Worm (Caenorhabditis elegans) whole organism, young adult: ENCODE results near the gene F35G2.1.

ENCODE experiments used
- B0019.2 ChIP-seq: fragments of 200-800 bp; sonication (Bioruptor generic); conservative IDR thresholded peaks from 2 replicates; pipeline ENCODE4 v1.3.6; 2022; ENCODE audit warnings: missing genetic modification reagents, missing genetic modification characterization, missing compliant biosample characterization
- B0336.3 ChIP-seq: fragments of 200-800 bp; sonication (Bioruptor generic); IDR thresholded peaks from 2 replicates; pipeline ENCODE4 v1.3.6; 2022; ENCODE audit warnings: missing genetic modification characterization, missing compliant biosample characterization
- C06A6.2 ChIP-seq: fragments of 200-800 bp; sonication (Bioruptor generic); conservative IDR thresholded peaks from 2 replicates; pipeline ENCODE4 v1.3.6; 2022; ENCODE audit warnings: missing genetic modification characterization, missing compliant biosample characterization
- D2030.7 ChIP-seq: fragments of 200-800 bp; sonication (Bioruptor generic); IDR thresholded peaks from 2 replicates; pipeline ENCODE4 v1.3.6; 2022; ENCODE audit warnings: missing genetic modification reagents, missing genetic modification characterization, missing compliant biosample characterization
- F22D6.2 ChIP-seq: sonication (generic microtip); optimal IDR thresholded peaks from 2 replicates; lab custom pipeline; 2016; ENCODE audit warnings: mild to moderate bottlenecking, missing genetic modification characterization, missing compliant biosample characterization
- F23B12.7 ChIP-seq: sonication (generic microtip); optimal IDR thresholded peaks from 2 replicates; lab custom pipeline; 2017; ENCODE audit warnings: missing genetic modification characterization, mild to moderate bottlenecking, missing compliant biosample characterization, antibody characterized with exemption, moderate library complexity; ENCODE audit not compliant: insufficient read depth
- F37B4.10 ChIP-seq: fragments of 200-800 bp; sonication (Bioruptor generic); IDR thresholded peaks from 2 replicates; pipeline ENCODE4 v1.3.6; 2022; ENCODE audit warnings: missing genetic modification characterization, missing compliant biosample characterization
- K11D2.4 ChIP-seq: fragments of 200-800 bp; sonication (Bioruptor generic); IDR thresholded peaks from 2 replicates; pipeline ENCODE4 v1.3.6; 2022; ENCODE audit warnings: missing genetic modification reagents, missing genetic modification characterization, missing compliant biosample characterization
- T07F8.4 ChIP-seq: sonication (generic microtip); optimal IDR thresholded peaks from 2 replicates; lab custom pipeline; 2016; ENCODE audit warnings: mild to moderate bottlenecking, missing genetic modification characterization, moderate library complexity, missing compliant biosample characterization
- Y53G8AR.9 ChIP-seq: fragments of 200-800 bp; sonication (Bioruptor generic); conservative IDR thresholded peaks from 2 replicates; pipeline ENCODE4 v1.3.6; 2022; ENCODE audit warnings: missing genetic modification reagents, missing genetic modification characterization, missing compliant biosample characterization
- atf-7 ChIP-seq: sonication (generic microtip); optimal IDR thresholded peaks from 2 replicates; lab custom pipeline; 2017; ENCODE audit warnings: mild to moderate bottlenecking, missing genetic modification characterization, missing compliant biosample characterization
- attf-3 ChIP-seq: fragments of 200-800 bp; sonication (Bioruptor generic); conservative IDR thresholded peaks from 2 replicates; pipeline ENCODE4 v1.3.6; 2022; ENCODE audit warnings: missing genetic modification reagents, missing genetic modification characterization, missing compliant biosample characterization
- attf-6 ChIP-seq: fragments of 200-800 bp; sonication (Bioruptor generic); IDR thresholded peaks from 2 replicates; pipeline ENCODE4 v1.3.6; 2022; ENCODE audit warnings: missing genetic modification reagents, missing genetic modification characterization, missing compliant biosample characterization
- ccch-3 ChIP-seq: fragments of 200-800 bp; sonication (Bioruptor generic); optimal IDR thresholded peaks from 2 replicates; lab custom pipeline; 2018; ENCODE audit warnings: mild to moderate bottlenecking, missing genetic modification characterization, missing compliant biosample characterization
- cebp-1 ChIP-seq, 2 experiments: fragments of 200-800 bp in 1 of 2; sonication (Bioruptor generic) in 1 of 2; sonication (generic microtip) in 1 of 2; IDR thresholded peaks in 1 of 2; optimal IDR thresholded peaks in 1 of 2; 2 replicates each; pipeline versions ENCODE4 v1.3.6 to Lab custom; 2017 to 2022; ENCODE audit warnings: missing compliant biosample characterization in 2 of 2, missing genetic modification characterization in 2 of 2, mild to moderate bottlenecking in 1 of 2, missing genetic modification reagents in 1 of 2, moderate library complexity in 1 of 2
- ceh-27 ChIP-seq: fragments of 200-800 bp; sonication (Bioruptor generic); optimal IDR thresholded peaks from 2 replicates; lab custom pipeline; 2018; ENCODE audit warnings: mild to moderate bottlenecking, missing genetic modification characterization, moderate library complexity, missing compliant biosample characterization
- ceh-58 ChIP-seq: fragments of 200-800 bp; sonication (Bioruptor generic); IDR thresholded peaks from 2 replicates; pipeline ENCODE4 v1.3.6; 2022; ENCODE audit warnings: missing genetic modification characterization, missing compliant biosample characterization
- chd-7 ChIP-seq: sonication (generic microtip); optimal IDR thresholded peaks from 2 replicates; lab custom pipeline; 2016; ENCODE audit warnings: mild to moderate bottlenecking, missing genetic modification characterization, moderate library complexity, missing compliant biosample characterization
- die-1 ChIP-seq: sonication (generic microtip); optimal IDR thresholded peaks from 2 replicates; lab custom pipeline; 2016; ENCODE audit warnings: missing genotype, mild to moderate bottlenecking, missing genetic modification characterization, missing compliant biosample characterization
- dox-1 ChIP-seq: fragments of 200-800 bp; sonication (Bioruptor generic); IDR thresholded peaks from 2 replicates; pipeline ENCODE4 v1.3.6; 2022; ENCODE audit warnings: missing genetic modification reagents, missing genetic modification characterization, missing compliant biosample characterization
- egl-18 ChIP-seq: fragments of 200-800 bp; sonication (Bioruptor generic); IDR thresholded peaks from 2 replicates; pipeline ENCODE4 v1.3.6; 2022; ENCODE audit warnings: missing genetic modification reagents, missing genetic modification characterization, missing compliant biosample characterization
- egl-44 ChIP-seq: fragments of 200-800 bp; sonication (Bioruptor generic); IDR thresholded peaks from 2 replicates; pipeline ENCODE4 v1.3.6; 2022; ENCODE audit warnings: missing genetic modification reagents, missing genetic modification characterization, missing compliant biosample characterization
- hlh-26 ChIP-seq: fragments of 200-800 bp; sonication (Bioruptor generic); conservative IDR thresholded peaks from 2 replicates; pipeline ENCODE4 v1.3.6; 2022; ENCODE audit warnings: missing genetic modification reagents, missing genetic modification characterization, missing compliant biosample characterization
- hmg-20 ChIP-seq: fragments of 200-800 bp; sonication (Bioruptor generic); IDR thresholded peaks from 2 replicates; pipeline ENCODE4 v1.3.6; 2022; ENCODE audit warnings: missing genetic modification reagents, missing genetic modification characterization, missing compliant biosample characterization
- let-526 ChIP-seq: fragments of 200-800 bp; sonication (Bioruptor generic); IDR thresholded peaks from 2 replicates; pipeline ENCODE4 v1.3.6; 2022; ENCODE audit warnings: missing genetic modification reagents, missing genetic modification characterization, missing compliant biosample characterization
- let-607 ChIP-seq, 2 experiments: fragments of 200-800 bp in 1 of 2; sonication (Bioruptor generic) in 1 of 2; sonication (generic microtip) in 1 of 2; optimal IDR thresholded peaks; 2 replicates each; lab custom pipeline; 2016 to 2018; ENCODE audit warnings: mild to moderate bottlenecking in 2 of 2, missing compliant biosample characterization in 2 of 2, missing genetic modification characterization in 2 of 2, moderate library complexity in 2 of 2, missing genotype in 1 of 2
- lin-26 ChIP-seq: fragments of 200-800 bp; sonication (Bioruptor generic); IDR thresholded peaks from 2 replicates; pipeline ENCODE4 v1.3.6; 2022; ENCODE audit warnings: missing genetic modification reagents, missing genetic modification characterization, missing compliant biosample characterization
- lin-35 ChIP-seq, 3 experiments: fragments of 150-350 bp in 2 of 3; sonication (generic microtip) in 1 of 3; optimal IDR thresholded peaks; 2 replicates each; lab custom pipeline; 2014 to 2018; ENCODE audit warnings: missing biosample characterization in 3 of 3, missing genetic modification characterization in 3 of 3, missing genetic modification reagents in 3 of 3
- lsl-1 ChIP-seq: fragments of 200-800 bp; sonication (Bioruptor generic); optimal IDR thresholded peaks from 2 replicates; lab custom pipeline; 2018; ENCODE audit warnings: mild to moderate bottlenecking, missing genetic modification characterization, moderate library complexity, missing compliant biosample characterization
- mel-28 ChIP-seq: sonication (generic microtip); optimal IDR thresholded peaks from 2 replicates; lab custom pipeline; 2016; ENCODE audit warnings: borderline replicate concordance, mild to moderate bottlenecking, missing genetic modification characterization, missing compliant biosample characterization
- mes-4 ChIP-seq: sonication (generic microtip); optimal IDR thresholded peaks from 2 replicates; lab custom pipeline; 2016; ENCODE audit warnings: missing genotype, missing genetic modification characterization, missing compliant biosample characterization
- nfyb-1 ChIP-seq: fragments of 200-800 bp; sonication (Bioruptor generic); IDR thresholded peaks from 2 replicates; pipeline ENCODE4 v1.3.6; 2022; ENCODE audit warnings: missing genetic modification reagents, missing genetic modification characterization, missing compliant biosample characterization
- nhr-179 ChIP-seq: sonication (generic microtip); optimal IDR thresholded peaks from 2 replicates; lab custom pipeline; 2016; ENCODE audit warnings: mild to moderate bottlenecking, missing genetic modification characterization, missing compliant biosample characterization
- nhr-80 ChIP-seq: sonication (generic microtip); optimal IDR thresholded peaks from 2 replicates; lab custom pipeline; 2016; ENCODE audit warnings: missing genetic modification characterization, missing compliant biosample characterization
- nhr-90 ChIP-seq: sonication (generic microtip); optimal IDR thresholded peaks from 2 replicates; lab custom pipeline; 2016; ENCODE audit warnings: missing genotype, mild to moderate bottlenecking, missing genetic modification characterization, missing compliant biosample characterization
- pha-4 ChIP-seq: fragments of 150-350 bp; sonication (generic microtip); optimal IDR thresholded peaks from 2 replicates; lab custom pipeline; 2014; ENCODE audit warnings: missing biosample characterization, missing genetic modification reagents, missing genetic modification characterization
- rcor-1 ChIP-seq: fragments of 200-800 bp; sonication (Bioruptor generic); IDR thresholded peaks from 2 replicates; pipeline ENCODE4 v1.3.6; 2022; ENCODE audit warnings: missing genetic modification reagents, missing genetic modification characterization, missing compliant biosample characterization
- sea-2 ChIP-seq: fragments of 200-800 bp; sonication (Bioruptor generic); IDR thresholded peaks from 2 replicates; pipeline ENCODE4 v1.3.6; 2022; ENCODE audit warnings: missing genetic modification characterization, missing compliant biosample characterization
- snpc-1.3 ChIP-seq: sonication (generic microtip); optimal IDR thresholded peaks from 2 replicates; lab custom pipeline; 2017; ENCODE audit warnings: missing genetic modification characterization, mild to moderate bottlenecking, missing compliant biosample characterization, antibody characterized with exemption, moderate library complexity, missing genotype, missing genetic modification reagents; ENCODE audit not compliant: insufficient read depth
- snpc-3.4 ChIP-seq: sonication (generic microtip); optimal IDR thresholded peaks from 2 replicates; lab custom pipeline; 2017; ENCODE audit warnings: missing genetic modification characterization, mild to moderate bottlenecking, missing compliant biosample characterization, antibody characterized with exemption, moderate library complexity, missing genotype, missing genetic modification reagents
- tbp1 ChIP-seq: fragments of 200-800 bp; sonication (Bioruptor generic); optimal IDR thresholded peaks from 2 replicates; lab custom pipeline; 2018; ENCODE audit warnings: mild to moderate bottlenecking, missing genetic modification characterization, missing compliant biosample characterization
- unc-130 ChIP-seq: sonication (generic microtip); optimal IDR thresholded peaks from 2 replicates; lab custom pipeline; 2016; ENCODE audit warnings: missing genetic modification reagents, missing genetic modification characterization, missing compliant biosample characterization
- ztf-28 ChIP-seq: fragments of 200-800 bp; sonication (Bioruptor generic); IDR thresholded peaks from 2 replicates; pipeline ENCODE4 v1.3.6; 2022; ENCODE audit warnings: missing genetic modification reagents, missing genetic modification characterization, missing compliant biosample characterization

F35G2.1 gene

DNA sequence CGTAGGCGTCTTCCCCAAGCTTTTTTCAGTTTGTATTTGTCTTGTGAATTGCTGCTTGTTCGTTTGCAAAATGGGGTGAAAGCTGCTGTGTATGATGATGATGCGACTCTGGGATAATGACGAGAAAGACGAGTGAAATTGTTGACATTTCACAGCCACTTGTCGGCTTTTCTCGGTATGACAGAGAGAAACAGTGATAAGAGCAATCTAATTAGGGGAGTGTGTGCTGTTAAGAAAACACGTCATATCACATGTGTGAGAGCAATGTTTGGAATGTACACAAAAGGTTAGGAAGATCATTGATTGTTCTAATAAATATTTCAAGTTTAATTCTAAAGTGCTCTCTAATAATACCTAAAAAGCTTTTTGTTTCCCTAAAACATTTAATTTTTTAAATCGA, 5.4 kb upstream of the F35G2.1 start (continued):
- peak; percentile 78 for TF ChIP-seq atf-7 (tag; lab: Kevin White, UChicago)

DNA sequence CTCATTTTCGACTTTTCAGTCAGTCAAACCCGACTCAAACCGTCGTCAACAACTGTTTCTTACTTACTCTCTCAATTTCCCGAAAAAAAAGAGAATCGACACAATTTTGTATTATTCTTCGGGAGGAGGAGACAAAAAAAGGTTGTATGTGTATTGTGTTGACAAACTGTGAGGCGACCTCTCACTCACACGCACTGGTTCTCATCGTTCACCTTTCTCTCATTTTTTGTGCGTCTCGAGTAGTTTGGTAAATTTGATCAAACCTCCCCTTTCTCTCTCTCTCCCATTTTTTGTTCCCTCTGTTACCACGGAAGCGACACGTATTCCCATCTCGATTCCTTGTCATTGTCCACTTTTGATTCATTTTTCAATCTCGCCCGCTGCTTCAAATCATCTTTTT, 4.2 kb upstream of the F35G2.1 start:
- TF ChIP-seq pha-4 (no peak), F37B4.10 (GFP tag; lab: Robert Waterston, UW) (no peak), cebp-1 (GFP tag; IDR thresholded peaks at IDR 0.05; lab: Robert Waterston, UW) (no peak), cebp-1 (tag; optimal IDR thresholded peaks at IDR 0.05; lab: Kevin White, UChicago) (no peak), ztf-28 (GFP tag; lab: Robert Waterston, UW) (no peak), ceh-58 (GFP tag; lab: Robert Waterston, UW) (no peak), ceh-27 (GFP tag; lab: Kevin White, UChicago) (peak; percentile 53), F22D6.2 (no peak), sea-2 (GFP tag; lab: Robert Waterston, UW) (no peak), nfyb-1 (GFP tag; lab: Robert Waterston, UW) (0 out of 2 replicates have a peak, but pooled peaks have one; percentile 28)

DNA sequence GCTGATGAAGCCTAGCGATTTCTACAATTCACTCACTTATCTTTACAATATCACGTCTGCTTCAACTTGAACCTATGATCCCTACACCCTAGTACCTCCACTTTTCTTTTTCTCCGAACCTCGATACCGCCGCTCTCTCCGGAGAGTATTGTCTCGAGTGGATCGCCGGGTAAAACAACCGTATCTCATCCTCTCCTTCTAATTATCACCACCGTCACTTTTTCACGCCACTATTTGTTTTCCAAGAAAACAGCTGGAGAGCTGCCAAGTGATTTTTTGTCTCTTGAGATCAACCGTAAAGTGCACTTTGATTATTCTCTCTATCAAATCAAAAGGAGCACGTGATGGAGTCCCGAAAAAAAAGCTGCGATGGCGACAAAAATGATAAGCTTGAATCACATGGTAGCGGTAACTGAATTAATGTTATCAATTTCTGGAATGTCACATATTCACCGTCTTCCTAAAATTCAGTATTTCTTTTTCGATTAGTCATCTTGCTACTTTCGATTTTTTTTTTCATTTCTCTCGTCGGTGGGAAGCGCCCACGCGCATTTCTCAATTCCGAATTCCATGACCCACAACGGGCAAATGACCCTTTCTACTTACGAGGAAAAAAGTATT, 3.4 kb upstream of the F35G2.1 start:
- TF ChIP-seq dox-1 (GFP tag; lab: Robert Waterston, UW): 0 out of 2 replicates have a peak, but pooled peaks have one; percentile 5
- no peak for TF ChIP-seq B0019.2 (GFP tag; lab: Robert Waterston, UW)
- peak; percentile 21 for TF ChIP-seq nhr-90 (tag; lab: Kevin White, UChicago)
- 0 out of 2 replicates have a peak, but pooled peaks have one; percentile 30 for TF ChIP-seq nfyb-1 (GFP tag; lab: Robert Waterston, UW)
- TF ChIP-seq attf-6 (GFP tag; lab: Robert Waterston, UW): no peak
- peak; percentile 66 for TF ChIP-seq nhr-80 (tag; lab: Kevin White, UChicago)
- no peak for TF ChIP-seq die-1 (tag; lab: Kevin White, UChicago)
- TF ChIP-seq F23B12.7 (tag; lab: Kevin White, UChicago): no peak
- peak in 1 of 2 experiments; percentile 18 for TF ChIP-seq let-607 (tag; optimal IDR thresholded peaks at IDR 0.05; lab: Kevin White, UChicago)
- TF ChIP-seq ceh-27 (GFP tag; lab: Kevin White, UChicago): no peak
- TF ChIP-seq mel-28 (tag; lab: Kevin White, UChicago): no peak
- no peak for TF ChIP-seq K11D2.4
- no peak for TF ChIP-seq mes-4
- TF ChIP-seq D2030.7: no peak
- no peak for TF ChIP-seq unc-130 (GFP tag; lab: Kevin White, UChicago)
- no peak for TF ChIP-seq chd-7 (tag; lab: Kevin White, UChicago)
- no peak for TF ChIP-seq let-526 (GFP tag; lab: Robert Waterston, UW)
- TF ChIP-seq tbp1 (GFP tag; lab: Kevin White, UChicago): no peak
- TF ChIP-seq lin-35 (GFP tag; optimal IDR thresholded peaks at IDR 0.05; lab: Kevin White, UChicago): no peak
- TF ChIP-seq Y53G8AR.9 (GFP tag; lab: Robert Waterston, UW): no peak
- peak; percentile 64 for TF ChIP-seq B0336.3 (GFP tag; lab: Robert Waterston, UW)
- no peak for TF ChIP-seq snpc-3.4 (tag; lab: Kevin White, UChicago)
- TF ChIP-seq hlh-26 (GFP tag; lab: Robert Waterston, UW): no peak
- TF ChIP-seq ccch-3: no peak
- no peak for TF ChIP-seq rcor-1 (GFP tag; lab: Robert Waterston, UW)
- TF ChIP-seq lsl-1 (GFP tag; lab: Kevin White, UChicago): no peak
- TF ChIP-seq lin-26 (GFP tag; lab: Robert Waterston, UW): no peak
- no peak for TF ChIP-seq egl-18 (GFP tag; lab: Robert Waterston, UW)
- TF ChIP-seq ztf-28 (GFP tag; lab: Robert Waterston, UW): no peak
- peak; percentile 5 for TF ChIP-seq atf-7 (tag; lab: Kevin White, UChicago)
- no peak for TF ChIP-seq C06A6.2
- no peak for TF ChIP-seq hmg-20 (GFP tag; lab: Robert Waterston, UW)
- no peak for TF ChIP-seq T07F8.4
- no peak for TF ChIP-seq sea-2 (GFP tag; lab: Robert Waterston, UW)
- no peak for TF ChIP-seq nhr-179 (tag; lab: Kevin White, UChicago)
- no peak for TF ChIP-seq egl-44
- no peak for TF ChIP-seq attf-3 (GFP tag; lab: Robert Waterston, UW)
- no peak for TF ChIP-seq snpc-1.3 (tag; lab: Kevin White, UChicago)
